Worm (Caenorhabditis elegans) whole organism, L2 larva: ENCODE data around the gene C36B7.5.

Source experiments
- F13H6.1 ChIP-seq: sonication (generic microtip); optimal IDR thresholded peaks from 2 replicates; lab custom pipeline; 2016; ENCODE audit warnings: missing genetic modification characterization, missing compliant biosample characterization
- ZK546.5 ChIP-seq: sonication (generic microtip); optimal IDR thresholded peaks from 2 replicates; lab custom pipeline; 2017; ENCODE audit warnings: missing biosample characterization, missing genetic modification characterization
- aly-2 ChIP-seq: fragments of 150-350 bp; optimal IDR thresholded peaks from 2 replicates; lab custom pipeline; 2014; ENCODE audit warnings: missing biosample characterization, missing genetic modification characterization
- ceh-16 ChIP-seq: fragments of 150-350 bp; optimal IDR thresholded peaks from 2 replicates; lab custom pipeline; 2014; ENCODE audit warnings: missing biosample characterization, missing genetic modification characterization
- crh-2 ChIP-seq: sonication (generic microtip); optimal IDR thresholded peaks from 2 replicates; lab custom pipeline; 2017; ENCODE audit warnings: missing biosample characterization, missing genetic modification characterization
- egl-27 ChIP-seq: sonication (generic microtip); optimal IDR thresholded peaks from 3 replicates; lab custom pipeline; 2017; ENCODE audit warnings: missing biosample characterization, missing genetic modification reagents, missing genetic modification characterization
- elt-1 ChIP-seq: fragments of 150-350 bp; optimal IDR thresholded peaks from 2 replicates; lab custom pipeline; 2014; ENCODE audit warnings: missing biosample characterization, missing genetic modification characterization
- fos-1 ChIP-seq: fragments of 150-350 bp; optimal IDR thresholded peaks from 2 replicates; lab custom pipeline; 2014; ENCODE audit warnings: missing biosample characterization, missing genetic modification characterization
- nhr-11 ChIP-seq: fragments of 150-350 bp; optimal IDR thresholded peaks from 2 replicates; lab custom pipeline; 2014; ENCODE audit warnings: missing biosample characterization, missing genetic modification characterization
- nhr-77 ChIP-seq: fragments of 150-350 bp; optimal IDR thresholded peaks from 2 replicates; lab custom pipeline; 2014; ENCODE audit warnings: missing biosample characterization, missing genetic modification characterization
- sma-3 ChIP-seq: sonication (generic microtip); optimal IDR thresholded peaks from 2 replicates; lab custom pipeline; 2016; ENCODE audit warnings: missing genetic modification reagents, missing genetic modification characterization, missing compliant biosample characterization
- unc-55 ChIP-seq: fragments of 150-350 bp; sonication (generic microtip); optimal IDR thresholded peaks from 3 replicates; lab custom pipeline; 2014; ENCODE audit warnings: missing biosample characterization, missing genetic modification reagents, missing genetic modification characterization
- unc-62 ChIP-seq: fragments of 150-350 bp; optimal IDR thresholded peaks from 2 replicates; lab custom pipeline; 2014; ENCODE audit warnings: missing biosample characterization, missing genetic modification reagents, missing genetic modification characterization
- zag-1 ChIP-seq: fragments of 150-350 bp; optimal IDR thresholded peaks from 2 replicates; lab custom pipeline; 2014; ENCODE audit warnings: missing biosample characterization, missing genetic modification characterization

DNA sequence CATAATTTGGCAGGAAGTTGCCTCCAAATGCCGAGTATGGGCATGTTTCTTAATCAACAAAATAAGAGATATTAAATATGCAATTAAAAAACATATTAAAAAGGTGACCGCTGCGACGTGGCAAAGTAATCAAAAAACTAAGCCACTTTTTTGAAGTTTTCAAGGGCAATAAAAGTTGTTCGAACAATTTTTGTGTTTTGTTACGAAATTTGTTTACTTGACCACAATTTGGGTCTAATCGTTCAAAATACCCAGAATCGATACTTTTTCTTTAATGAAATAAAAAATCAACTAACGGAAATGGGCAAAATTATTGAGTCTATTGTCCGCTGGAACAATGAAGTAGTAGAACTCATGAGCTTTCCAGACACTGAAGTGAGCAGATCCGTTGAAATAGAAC, 11.2 kb downstream of the C36B7.5 start, which contains the start of gene Y1B5A.1:
- TF ChIP-seq sma-3 (GFP tag; lab: Kevin White, UChicago) (no peak), ZK546.5 (tag; lab: Kevin White, UChicago) (no peak), nhr-77 (tag; lab: Kevin White, UChicago) (no peak), nhr-11 (no peak), fos-1 (tag; lab: Kevin White, UChicago) (no peak), ceh-16 (tag; lab: Kevin White, UChicago) (no peak), aly-2 (tag; lab: Kevin White, UChicago) (no peak), unc-55 (GFP tag; lab: Kevin White, UChicago) (no peak), elt-1 (no peak), unc-62 (GFP tag; lab: Kevin White, UChicago) (no peak), zag-1 (tag; lab: Kevin White, UChicago) (no peak), F13H6.1 (tag; lab: Kevin White, UChicago) (no peak), egl-27 (tag; lab: Kevin White, UChicago) (no peak), crh-2 (tag; lab: Kevin White, UChicago) (no peak)
